Worm (Caenorhabditis elegans) whole organism, L4/young adult: ENCODE results near the gene M153.3.

ENCODE experiments used
- W03F9.2 ChIP-seq: fragments of 150-350 bp; optimal IDR thresholded peaks from 2 replicates; lab custom pipeline; 2014; ENCODE audit warnings: missing biosample characterization, missing genetic modification characterization
- dao-5 ChIP-seq: sonication (generic microtip); optimal IDR thresholded peaks from 2 replicates; lab custom pipeline; 2016; ENCODE audit warnings: missing genotype, missing genetic modification characterization, moderate library complexity, missing compliant biosample characterization
- him-1 ChIP-seq: sonication (generic microtip); optimal IDR thresholded peaks from 2 replicates; lab custom pipeline; 2016; ENCODE audit warnings: missing genotype, missing genetic modification reagents, missing genetic modification characterization, missing compliant biosample characterization

The M153.3 gene

DNA sequence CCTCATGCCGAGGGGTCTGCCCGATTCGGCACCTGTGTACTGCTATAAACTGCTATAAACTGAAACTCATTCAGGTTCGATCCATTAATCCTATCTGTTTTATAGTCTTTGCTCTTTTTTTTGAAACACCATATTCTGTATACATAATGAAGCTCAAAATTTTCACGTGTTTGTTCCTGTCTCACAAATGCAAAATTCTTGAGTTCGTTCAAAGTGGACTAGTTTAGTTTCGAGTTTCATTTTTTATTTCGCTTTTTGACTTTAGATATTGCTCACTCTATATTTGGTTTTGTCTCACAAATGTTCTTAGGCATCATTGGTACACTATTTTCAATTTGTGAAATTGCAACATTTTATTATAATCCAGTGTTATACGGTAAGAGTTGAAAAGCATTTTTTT lies 21.4 kb upstream of the M153.3 start, which contains the start of gene lgc-17:
lgc-17 (plus strand) TSS at position 301 of the 400 bp plus-strand sequence.
- TF ChIP-seq dao-5 (tag; lab: Kevin White, UChicago) (no peak), W03F9.2 (tag; lab: Kevin White, UChicago) (no peak), him-1 (tag; lab: Kevin White, UChicago) (no peak)

DNA sequence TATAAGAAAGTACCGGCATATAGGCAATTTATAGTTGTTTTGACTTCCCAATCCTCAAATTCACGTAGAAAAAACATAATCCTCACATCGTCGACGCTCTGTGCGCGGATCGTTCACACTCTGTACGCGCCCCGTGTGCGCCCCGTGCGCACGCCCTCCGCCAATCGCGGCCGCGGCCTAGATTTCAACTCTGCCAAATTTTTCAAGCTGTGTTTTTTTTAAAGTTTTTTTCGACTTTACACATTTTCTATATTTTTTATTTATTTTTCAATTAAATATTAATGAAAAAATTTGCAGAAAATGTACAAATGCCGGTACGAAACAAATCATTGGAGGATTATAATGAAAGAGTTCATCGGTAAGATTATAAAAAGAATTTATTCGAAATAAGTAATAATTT lies 19.5 kb upstream of the M153.3 start, which contains the start of gene T01H10.11:
T01H10.11 (plus strand) TSS at position 301 of the 400 bp plus-strand sequence.
- no peak for TF ChIP-seq him-1 (tag; lab: Kevin White, UChicago)
- TF ChIP-seq W03F9.2 (tag; lab: Kevin White, UChicago) = no peak
- TF ChIP-seq dao-5 (tag; lab: Kevin White, UChicago) = no peak

DNA sequence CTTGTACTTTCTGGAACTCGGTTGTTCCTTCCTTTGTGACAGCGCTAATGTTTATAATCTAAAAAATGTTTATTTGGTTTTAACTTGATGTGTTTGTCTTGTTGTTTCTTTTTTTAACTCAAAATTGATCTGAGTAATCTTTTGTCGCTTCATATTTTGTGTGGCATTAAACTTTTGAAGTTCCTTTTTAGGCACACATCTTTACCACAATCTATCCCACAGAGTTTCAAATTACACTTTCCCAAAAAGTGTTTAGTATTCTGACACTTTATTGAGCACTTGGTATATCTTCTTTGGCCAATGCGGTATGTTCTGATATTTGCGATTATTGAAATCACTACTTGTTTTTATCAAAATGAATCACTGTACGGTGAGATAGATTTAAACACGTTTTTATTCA lies 17.4 kb upstream of the M153.3 start, which contains the start of gene lgc-18:
lgc-18 (plus strand) TSS at position 301 of the 400 bp plus-strand sequence.
- TF ChIP-seq him-1 (tag; lab: Kevin White, UChicago) = no peak
- TF ChIP-seq dao-5 (tag; lab: Kevin White, UChicago) = no peak
- TF ChIP-seq W03F9.2 (tag; lab: Kevin White, UChicago) = no peak

DNA sequence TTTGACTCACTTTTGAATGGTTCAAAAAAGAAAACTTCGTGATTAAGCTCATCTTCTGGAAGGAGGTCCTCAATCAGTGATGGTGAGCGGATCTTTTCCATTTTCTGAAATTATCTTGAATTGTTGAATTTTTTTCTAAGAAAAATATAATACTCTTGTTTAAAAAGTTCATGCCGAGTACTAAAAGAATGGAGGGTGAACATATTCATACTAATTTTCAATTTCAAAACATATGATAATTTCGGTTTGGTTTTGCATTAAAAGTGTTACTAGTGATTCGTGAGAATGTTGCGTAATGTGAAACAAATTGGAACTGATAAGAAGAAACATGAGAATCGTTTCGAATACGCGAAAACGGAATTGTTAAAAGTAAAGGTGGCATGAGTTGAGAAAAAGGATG lies 1.6 kb upstream of the M153.3 start, which contains the start of gene lyst-1:
lyst-1 (minus strand) TSS at position 101 of the 400 bp plus-strand sequence.
- TF ChIP-seq him-1 (tag; lab: Kevin White, UChicago) (no peak), W03F9.2 (tag; lab: Kevin White, UChicago) (no peak), dao-5 (tag; lab: Kevin White, UChicago) (no peak)

DNA sequence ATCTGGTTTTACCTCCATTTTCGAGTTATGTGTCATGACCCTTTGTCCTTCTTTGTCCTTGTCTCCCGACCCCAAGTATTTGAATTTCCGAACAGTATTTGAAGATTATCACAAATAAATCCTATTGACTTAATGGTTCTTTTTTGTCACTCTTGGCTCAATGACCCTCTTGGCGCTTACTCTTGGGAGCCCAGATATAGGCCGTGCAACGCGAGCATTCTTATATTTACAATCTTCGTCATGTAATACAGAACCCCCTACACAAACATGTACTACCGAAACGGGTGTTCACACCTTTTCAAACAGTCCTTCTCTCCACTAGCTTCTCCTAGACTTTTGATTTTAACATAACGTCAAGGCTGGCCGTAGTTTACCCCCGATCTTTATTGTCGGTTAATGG lies 1.0 kb downstream of the M153.3 start, which contains the start of gene M153.5:
M153.5 (plus strand) TSS at position 301 of the 400 bp plus-strand sequence.
- TF ChIP-seq W03F9.2 (tag; lab: Kevin White, UChicago) = no peak
- TF ChIP-seq him-1 (tag; lab: Kevin White, UChicago) = no peak
- no peak for TF ChIP-seq dao-5 (tag; lab: Kevin White, UChicago)

DNA sequence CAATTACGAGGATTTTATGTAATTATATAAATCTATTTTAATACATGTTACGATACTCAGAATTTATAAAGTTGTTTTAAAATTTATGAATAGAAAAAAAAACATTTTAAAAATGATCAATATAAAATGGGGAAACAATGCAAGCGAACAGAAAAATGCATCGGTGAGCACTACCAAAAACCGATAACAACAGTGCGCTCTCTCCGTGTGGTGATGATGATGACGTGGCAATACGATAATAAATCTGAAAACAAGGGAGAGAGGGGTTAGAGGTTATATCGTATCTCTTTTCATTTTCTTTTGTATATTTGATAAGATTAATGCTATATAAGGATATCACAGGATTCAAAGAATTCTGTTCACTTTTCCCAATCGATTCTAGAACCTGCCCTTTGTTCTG lies 3.2 kb downstream of the M153.3 start:
- TF ChIP-seq W03F9.2 (tag; lab: Kevin White, UChicago) (no peak), dao-5 (tag; lab: Kevin White, UChicago) (no peak), him-1 (tag; lab: Kevin White, UChicago) (no peak)

DNA sequence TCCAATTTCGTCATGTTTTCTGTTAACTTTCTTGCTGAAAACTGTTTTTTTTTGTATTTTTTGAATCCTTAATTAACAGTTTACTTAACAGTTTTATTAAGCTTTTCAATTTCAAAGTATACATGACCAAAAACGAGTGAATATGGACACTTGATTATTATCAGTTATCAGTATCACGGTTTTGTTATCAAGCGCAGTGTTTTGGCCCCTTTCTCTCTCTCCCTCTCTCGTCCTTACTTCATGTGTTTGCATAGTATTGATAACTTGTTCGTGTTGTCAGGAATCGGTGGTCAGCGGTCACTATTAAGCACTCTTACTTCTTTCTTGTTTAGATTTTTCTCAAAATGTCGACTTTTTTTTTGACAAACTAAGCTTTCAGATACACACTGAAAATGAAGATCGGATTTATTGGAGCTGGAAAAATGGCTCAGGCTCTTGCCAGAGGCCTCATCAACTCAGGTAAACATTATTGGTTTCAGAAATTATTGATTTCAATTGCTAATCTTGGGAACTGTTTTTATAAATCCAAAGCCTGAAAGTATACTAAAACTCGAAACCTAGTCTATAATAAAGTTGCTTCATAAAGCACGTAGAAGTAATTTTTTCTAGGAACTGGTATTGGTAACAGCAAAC lies 3.9 kb downstream of the M153.3 start, which contains the start of gene pycr-1:
pycr-1 (plus strand) TSS at position 380 of the 633 bp plus-strand sequence.
- TF ChIP-seq him-1 (tag; lab: Kevin White, UChicago) = no peak
- TF ChIP-seq W03F9.2 (tag; lab: Kevin White, UChicago) = no peak
- TF ChIP-seq dao-5 (tag; lab: Kevin White, UChicago) = no peak

DNA sequence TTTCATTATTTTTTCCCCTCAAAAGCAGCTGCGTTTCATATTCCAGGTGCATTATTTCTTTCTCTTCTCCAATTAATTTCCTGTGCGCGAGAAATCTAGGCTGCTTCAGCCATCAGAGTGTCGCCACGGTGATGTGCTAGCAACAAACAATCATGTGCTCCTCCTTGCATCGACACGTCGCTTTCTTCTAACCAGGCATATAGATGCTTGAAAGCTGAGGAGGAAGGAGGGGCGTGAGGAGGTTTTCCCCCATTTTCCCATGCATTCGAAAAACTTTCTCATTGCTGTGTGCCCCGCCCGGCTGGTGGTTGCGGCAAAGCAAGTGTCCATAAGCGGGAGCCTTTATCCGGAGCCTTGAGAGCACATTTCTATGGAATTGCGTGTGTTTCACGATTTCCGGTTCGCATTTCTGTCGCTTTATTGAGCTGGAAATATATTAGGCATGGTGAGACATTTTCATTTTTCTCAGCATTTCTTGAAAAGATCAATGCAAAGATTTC lies 7.0 kb downstream of the M153.3 start, which contains the start of gene znf-474:
znf-474 (plus strand) TSS at position 287 of the 500 bp plus-strand sequence.
- TF ChIP-seq dao-5 (tag; lab: Kevin White, UChicago) (no peak), him-1 (tag; lab: Kevin White, UChicago) (no peak), W03F9.2 (tag; lab: Kevin White, UChicago) (no peak)

DNA sequence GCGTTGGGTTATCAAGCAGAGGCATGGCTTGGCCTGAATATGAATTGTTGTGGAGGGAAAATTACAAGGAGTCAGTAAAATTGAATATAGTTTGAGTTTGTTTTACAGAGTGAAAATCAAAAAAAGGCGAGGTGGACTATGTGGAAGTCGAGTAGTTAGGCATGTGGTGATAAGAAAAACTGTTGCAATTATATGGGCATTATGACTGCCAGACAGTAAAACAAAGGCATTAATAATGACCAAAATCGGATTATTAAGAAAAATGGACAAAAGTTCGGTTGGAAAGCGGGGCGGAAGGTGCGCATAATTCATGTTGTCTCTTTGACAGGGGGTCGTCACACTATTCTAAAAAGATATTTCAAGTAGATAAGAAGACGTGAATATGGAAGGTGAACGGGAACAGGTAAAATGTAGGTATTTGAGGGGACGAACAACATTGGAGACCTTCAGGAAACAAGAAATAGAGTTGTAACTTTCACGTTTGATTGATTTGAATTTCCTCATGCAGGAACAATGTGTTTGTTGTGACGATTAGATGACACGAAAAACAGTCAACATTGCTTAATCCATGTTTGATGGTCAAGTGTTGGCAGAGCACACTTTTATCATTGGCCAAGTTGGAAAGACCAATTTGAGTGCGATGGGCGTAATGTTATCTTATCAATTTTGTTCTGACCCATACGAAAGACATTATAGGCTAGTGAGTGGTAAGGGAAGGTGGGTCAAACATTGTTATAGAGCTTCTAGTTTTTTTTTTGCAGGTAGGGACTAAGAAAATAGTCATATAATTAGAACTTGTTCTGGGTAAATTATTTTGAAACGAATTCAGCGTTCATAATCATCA lies 11.6 kb downstream of the M153.3 start, which contains the start of gene mfsd-11:
mfsd-11 (minus strand) TSS at position 51 of the 844 bp plus-strand sequence.
- TF ChIP-seq W03F9.2 (tag; lab: Kevin White, UChicago) (no peak), him-1 (tag; lab: Kevin White, UChicago) (no peak)

DNA sequence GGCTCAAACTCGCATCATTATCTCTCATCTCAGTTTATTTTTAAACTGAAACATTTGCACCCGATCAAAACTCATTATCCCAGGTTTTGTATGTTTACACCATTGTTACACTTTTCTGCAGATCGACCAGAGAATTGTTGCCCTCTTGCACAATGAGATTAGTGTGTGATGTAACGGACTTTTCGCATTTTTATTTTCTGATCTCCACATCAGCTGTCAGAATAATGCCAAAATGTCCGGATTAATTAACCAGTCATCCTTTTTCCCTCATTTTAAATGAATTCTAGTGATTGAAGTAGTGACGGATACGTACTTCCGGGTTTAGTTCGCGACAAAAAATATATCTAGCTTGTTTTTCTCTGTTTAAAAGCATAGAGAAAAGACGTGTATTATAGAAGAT lies 16.0 kb downstream of the M153.3 start:
- TF ChIP-seq him-1 (tag; lab: Kevin White, UChicago) (no peak), dao-5 (tag; lab: Kevin White, UChicago) (no peak), W03F9.2 (tag; lab: Kevin White, UChicago) (no peak)

DNA sequence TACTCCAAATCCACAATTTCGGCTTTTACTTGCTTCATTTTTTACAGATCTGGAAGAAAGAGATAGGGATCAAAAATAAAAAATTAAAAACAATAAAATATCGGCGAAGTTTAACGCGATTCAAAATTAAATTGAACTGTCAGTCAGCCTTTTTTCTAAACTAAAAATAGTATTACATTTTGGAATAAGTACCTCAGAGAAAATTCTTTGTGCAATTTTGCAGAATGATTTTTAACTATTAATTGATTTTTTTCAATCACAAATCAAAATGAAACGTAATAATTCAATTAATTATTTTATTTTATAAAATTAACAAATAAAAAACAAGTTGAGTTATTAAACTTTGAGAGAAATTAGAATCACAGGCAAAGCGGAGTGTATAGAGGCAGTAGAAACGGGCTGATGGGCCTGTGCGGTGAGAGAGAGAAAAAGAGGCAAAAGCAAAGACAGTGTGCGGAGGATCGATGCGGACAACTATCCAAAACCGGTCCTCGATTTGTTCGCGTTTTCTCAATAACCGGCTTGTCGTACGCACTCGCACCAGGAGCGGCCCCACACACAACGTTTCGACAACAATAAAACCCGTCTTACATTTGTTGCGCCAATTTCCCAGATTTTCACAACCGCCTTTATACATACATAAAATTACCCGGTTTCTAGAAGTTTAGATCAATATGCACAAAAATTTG lies 17.5 kb downstream of the M153.3 start, which contains the start of gene F57G12.2:
F57G12.2 (minus strand) TSS at position 51 of the 689 bp plus-strand sequence.
- TF ChIP-seq dao-5 (tag; lab: Kevin White, UChicago) (no peak), W03F9.2 (tag; lab: Kevin White, UChicago) (no peak)

DNA sequence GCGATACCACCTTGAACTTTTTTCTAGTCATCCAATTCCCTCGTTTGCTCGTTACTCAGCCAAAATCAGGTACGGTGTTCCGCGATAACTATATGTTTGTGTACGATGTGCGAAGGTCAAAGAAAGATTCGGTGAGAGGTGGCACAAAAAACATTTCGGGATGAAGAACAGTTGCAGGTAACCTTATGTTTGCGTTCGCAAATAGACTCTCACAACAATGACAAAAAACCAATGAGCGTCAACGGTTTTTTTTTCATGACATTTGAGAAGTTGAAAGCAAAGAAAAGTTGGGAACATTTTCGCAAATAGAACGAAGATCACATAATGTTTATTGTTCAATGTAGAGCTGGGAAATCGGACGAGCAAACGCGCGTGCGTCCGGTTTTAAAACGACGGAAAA lies 20.0 kb downstream of the M153.3 start:
- no peak for TF ChIP-seq him-1 (tag; lab: Kevin White, UChicago)
- TF ChIP-seq dao-5 (tag; lab: Kevin White, UChicago) = no peak
- no peak for TF ChIP-seq W03F9.2 (tag; lab: Kevin White, UChicago)
